Fruit fly (Drosophila melanogaster) whole organism, embryonic: ENCODE measurements around the gene CG5902.

ENCODE experiments used
- BEAF-32 ChIP-seq: fragments of 200-800 bp; sonication (Bioruptor generic); optimal IDR thresholded peaks from 3 replicates; lab custom pipeline; 2017; ENCODE audit warnings: missing biosample characterization, missing genetic modification characterization, mild to moderate bottlenecking, moderate library complexity, missing genetic modification reagents
- Blimp-1 ChIP-seq: fragments of 200-800 bp; sonication (Bioruptor generic); optimal IDR thresholded peaks from 3 replicates; lab custom pipeline; 2018; ENCODE audit warnings: missing biosample characterization, missing genetic modification characterization, mild to moderate bottlenecking, moderate library complexity, missing genetic modification reagents
- CG1233 ChIP-seq: fragments of 200-800 bp; sonication (Bioruptor generic); optimal IDR thresholded peaks from 4 replicates; lab custom pipeline; 2018; ENCODE audit warnings: missing biosample characterization, mild to moderate bottlenecking, missing genetic modification characterization
- CG12659 ChIP-seq: fragments of 200-800 bp; sonication (Bioruptor generic); optimal IDR thresholded peaks from 3 replicates; lab custom pipeline; 2017; ENCODE audit warnings: mild to moderate bottlenecking, missing biosample characterization, missing genetic modification reagents, missing genetic modification characterization
- CG13123 ChIP-seq: fragments of 200-800 bp; sonication (Bioruptor generic); optimal IDR thresholded peaks from 2 replicates; lab custom pipeline; 2016; ENCODE audit warnings: missing biosample characterization, missing genetic modification characterization
- CG13624 ChIP-seq: fragments of 200-800 bp; sonication (Bioruptor generic); optimal IDR thresholded peaks from 2 replicates; lab custom pipeline; 2016; ENCODE audit warnings: missing biosample characterization, missing genetic modification characterization
- CG15479 ChIP-seq: fragments of 200-800 bp; sonication (Bioruptor generic); optimal IDR thresholded peaks from 3 replicates; lab custom pipeline; 2019; ENCODE audit warnings: missing biosample characterization, mild to moderate bottlenecking, missing genetic modification characterization, moderate library complexity
- CG17359 ChIP-seq: fragments of 200-800 bp; sonication (Bioruptor generic); optimal IDR thresholded peaks from 3 replicates; lab custom pipeline; 2018; ENCODE audit warnings: missing biosample characterization, mild to moderate bottlenecking, missing genetic modification characterization, moderate library complexity
- CG18476 ChIP-seq: fragments of 200-800 bp; sonication (Bioruptor generic); optimal IDR thresholded peaks from 2 replicates; lab custom pipeline; 2016; ENCODE audit warnings: missing biosample characterization, mild to moderate bottlenecking, missing genetic modification characterization
- CG2116 ChIP-seq: fragments of 200-800 bp; sonication (Bioruptor generic); optimal IDR thresholded peaks from 3 replicates; lab custom pipeline; 2018; ENCODE audit warnings: missing biosample characterization, mild to moderate bottlenecking, missing genetic modification characterization
- CG30020 ChIP-seq: fragments of 200-800 bp; optimal IDR thresholded peaks from 2 replicates; lab custom pipeline; 2019; ENCODE audit warnings: missing biosample characterization, mild to moderate bottlenecking, missing genetic modification characterization, moderate library complexity
- CG34224 ChIP-seq: fragments of 200-800 bp; sonication (Bioruptor generic); IDR thresholded peaks from 3 replicates; pipeline ENCODE4 v1.3.6; 2022; ENCODE audit warnings: missing biosample characterization, missing genetic modification characterization; ENCODE audit not compliant: partially characterized antibody
- CG7745 ChIP-seq: fragments of 200-800 bp; sonication (Bioruptor generic); optimal IDR thresholded peaks from 2 replicates; lab custom pipeline; 2018; ENCODE audit warnings: missing biosample characterization, mild to moderate bottlenecking, missing genetic modification characterization, moderate library complexity
- CG8359 ChIP-seq: fragments of 200-800 bp; sonication (Bioruptor generic); optimal IDR thresholded peaks from 2 replicates; lab custom pipeline; 2017; ENCODE audit warnings: missing biosample characterization, mild to moderate bottlenecking, missing genetic modification characterization, borderline replicate concordance
- CG9797 ChIP-seq: fragments of 200-800 bp; sonication (Bioruptor generic); optimal IDR thresholded peaks from 3 replicates; lab custom pipeline; 2018; ENCODE audit warnings: missing biosample characterization, mild to moderate bottlenecking, missing genetic modification characterization
- Chrac-16 ChIP-seq: fragments of 200-800 bp; sonication (Bioruptor generic); optimal IDR thresholded peaks from 3 replicates; lab custom pipeline; 2016; ENCODE audit warnings: missing biosample characterization, missing genetic modification characterization
- CrebB ChIP-seq: fragments of 200-800 bp; sonication (Bioruptor generic); optimal IDR thresholded peaks from 3 replicates; lab custom pipeline; 2018; ENCODE audit warnings: missing biosample characterization, mild to moderate bottlenecking, missing genetic modification characterization
- Dref ChIP-seq: fragments of 200-800 bp; sonication (Bioruptor generic); IDR thresholded peaks from 2 replicates; pipeline ENCODE4 v1.3.6; 2022; ENCODE audit warnings: missing biosample characterization, missing genetic modification characterization
- E2f2 ChIP-seq: fragments of 200-800 bp; sonication (Bioruptor generic); IDR thresholded peaks from 2 replicates; pipeline ENCODE4 v1.3.6; 2022; ENCODE audit warnings: missing biosample characterization, missing genetic modification characterization
- ERR ChIP-seq: fragments of 200-800 bp; sonication (Bioruptor generic); optimal IDR thresholded peaks from 2 replicates; lab custom pipeline; 2016; ENCODE audit warnings: missing biosample characterization, missing genetic modification characterization
- Hr78 ChIP-seq, 2 experiments: fragments of 200-800 bp in 1 of 2; fragments of >200 bp in 1 of 2; sonication (Bioruptor generic) in 1 of 2; optimal IDR thresholded peaks; 2 replicates each; lab custom pipeline; 2017 to 2019; ENCODE audit warnings: missing biosample characterization in 2 of 2, missing genetic modification characterization in 2 of 2, mild to moderate bottlenecking in 1 of 2, moderate library complexity in 1 of 2
- Mad ChIP-seq: fragments of 200-800 bp; sonication (Bioruptor generic); optimal IDR thresholded peaks from 2 replicates; lab custom pipeline; 2016; ENCODE audit warnings: missing biosample characterization, missing genetic modification characterization
- Max ChIP-seq: fragments of 200-800 bp; sonication (Bioruptor generic); optimal IDR thresholded peaks from 2 replicates; lab custom pipeline; 2016; ENCODE audit warnings: missing biosample characterization, mild to moderate bottlenecking, missing genetic modification characterization
- Med ChIP-seq: fragments of 200-800 bp; sonication (Bioruptor generic); peaks from one replicate; lab custom pipeline; 2016; ENCODE audit warnings: missing biosample characterization, missing genetic modification characterization, mild to moderate bottlenecking, inconsistent platforms, moderate library complexity
- Mrtf ChIP-seq: fragments of 200-800 bp; sonication (Bioruptor generic); IDR thresholded peaks from 3 replicates; pipeline ENCODE4 v1.3.6; 2022; ENCODE audit warnings: missing biosample characterization, missing genetic modification characterization
- NK7.1 ChIP-seq: fragments of 200-800 bp; sonication (Bioruptor generic); optimal IDR thresholded peaks from 3 replicates; lab custom pipeline; 2016; ENCODE audit warnings: missing biosample characterization, missing genetic modification characterization
- Nf-YA ChIP-seq: fragments of 200-800 bp; sonication (Bioruptor generic); IDR thresholded peaks from 2 replicates; pipeline ENCODE4 v1.3.6; 2022; ENCODE audit warnings: missing biosample characterization, missing genetic modification characterization
- Pdp1 ChIP-seq, 2 experiments: fragments of 200-800 bp; sonication (Bioruptor generic); optimal IDR thresholded peaks; 3 replicates each; lab custom pipeline; 2016; ENCODE audit warnings: missing biosample characterization in 2 of 2, missing genetic modification characterization in 2 of 2, mild to moderate bottlenecking in 1 of 2, moderate library complexity in 1 of 2
- Six4 ChIP-seq: fragments of 200-800 bp; sonication (Bioruptor generic); optimal IDR thresholded peaks from 2 replicates; lab custom pipeline; 2016; ENCODE audit warnings: missing biosample characterization, missing genetic modification characterization
- Sry-δ ChIP-seq: fragments of 200-800 bp; sonication (Bioruptor generic); optimal IDR thresholded peaks from 2 replicates; lab custom pipeline; 2016; ENCODE audit warnings: missing biosample characterization, missing genetic modification characterization
- Vsx1 ChIP-seq: fragments of 200-800 bp; sonication (Bioruptor generic); optimal IDR thresholded peaks from 2 replicates; lab custom pipeline; 2017; ENCODE audit warnings: missing biosample characterization, mild to moderate bottlenecking, missing genetic modification characterization, missing genetic modification reagents
- ara ChIP-seq: fragments of 200-800 bp; sonication (Bioruptor generic); IDR thresholded peaks from 2 replicates; pipeline ENCODE4 v1.3.6; 2022; ENCODE audit warnings: missing biosample characterization, missing genetic modification characterization
- ato ChIP-seq: fragments of 200-800 bp; sonication (Bioruptor generic); IDR thresholded peaks from 2 replicates; pipeline ENCODE4 v1.3.6; 2022; ENCODE audit warnings: missing biosample characterization, missing genetic modification characterization; ENCODE audit not compliant: partially characterized antibody
- cg ChIP-seq: fragments of 200-800 bp; sonication (Bioruptor generic); optimal IDR thresholded peaks from 3 replicates; lab custom pipeline; 2019; ENCODE audit warnings: missing biosample characterization, mild to moderate bottlenecking, missing genetic modification characterization, moderate library complexity
- ci ChIP-seq: fragments of 200-800 bp; sonication (Bioruptor generic); IDR thresholded peaks from 3 replicates; pipeline ENCODE4 v1.3.6; 2022; ENCODE audit warnings: missing biosample characterization, missing genetic modification characterization
- crol ChIP-seq: fragments of 200-800 bp; sonication (Bioruptor generic); IDR thresholded peaks from 2 replicates; pipeline ENCODE4 v1.3.6; 2022; ENCODE audit warnings: missing biosample characterization, missing genetic modification characterization
- da ChIP-seq: fragments of 200-800 bp; sonication (Bioruptor generic); optimal IDR thresholded peaks from 2 replicates; lab custom pipeline; 2016; ENCODE audit warnings: missing biosample characterization, missing genetic modification characterization
- eve ChIP-seq, 2 experiments: fragments of >200 bp; optimal IDR thresholded peaks; 2 replicates each; lab custom pipeline; 2017; ENCODE audit warnings: missing biosample characterization in 2 of 2, missing genetic modification characterization in 2 of 2
- gfzf ChIP-seq: fragments of 200-800 bp; sonication (Bioruptor generic); optimal IDR thresholded peaks from 2 replicates; lab custom pipeline; 2016; ENCODE audit warnings: missing biosample characterization, mild to moderate bottlenecking, missing genetic modification characterization, moderate library complexity
- hkb ChIP-seq, 2 experiments: fragments of 200-800 bp in 1 of 2; fragments of >200 bp in 1 of 2; sonication (Bioruptor generic) in 1 of 2; IDR thresholded peaks in 1 of 2; optimal IDR thresholded peaks in 1 of 2; 2 replicates each; pipeline versions ENCODE4 v1.3.6 to Lab custom; 2017 to 2022; ENCODE audit warnings: missing biosample characterization in 1 of 2, missing genetic modification characterization in 1 of 2
- insv ChIP-seq, 2 experiments: fragments of 200-800 bp; sonication (Bioruptor generic); optimal IDR thresholded peaks; 3 replicates each; lab custom pipeline; 2016 to 2018; ENCODE audit warnings: missing biosample characterization in 2 of 2, missing genetic modification characterization in 2 of 2
- jumu ChIP-seq: fragments of 200-800 bp; sonication (Bioruptor generic); optimal IDR thresholded peaks from 3 replicates; lab custom pipeline; 2016; ENCODE audit warnings: missing biosample characterization, missing genetic modification characterization
- nmo ChIP-seq: fragments of 200-800 bp; sonication (Bioruptor generic); optimal IDR thresholded peaks from 2 replicates; lab custom pipeline; 2018; ENCODE audit warnings: missing biosample characterization, mild to moderate bottlenecking, missing genetic modification characterization, moderate library complexity
- sc ChIP-seq, 3 experiments: fragments of >200 bp in 2 of 3; fragments of 200-800 bp in 1 of 3; sonication (Bioruptor generic) in 1 of 3; optimal IDR thresholded peaks; 2 replicates in 2 of 3; 3 replicates in 1 of 3; lab custom pipeline; 2017; ENCODE audit warnings: mild to moderate bottlenecking in 1 of 3, missing biosample characterization in 1 of 3, missing genetic modification characterization in 1 of 3, missing genetic modification reagents in 1 of 3
- sob ChIP-seq: fragments of 200-800 bp; sonication (Bioruptor generic); IDR thresholded peaks from 2 replicates; pipeline ENCODE4 v1.3.6; 2022; ENCODE audit warnings: missing biosample characterization, missing genetic modification characterization
- stwl ChIP-seq: fragments of 200-800 bp; sonication (Bioruptor generic); optimal IDR thresholded peaks from 3 replicates; lab custom pipeline; 2018; ENCODE audit warnings: missing biosample characterization, mild to moderate bottlenecking, missing genetic modification characterization, moderate library complexity
- tna ChIP-seq: fragments of 200-800 bp; sonication (Bioruptor generic); IDR thresholded peaks from 2 replicates; pipeline ENCODE4 v1.3.6; 2022; ENCODE audit warnings: missing biosample characterization, missing genetic modification characterization; ENCODE audit not compliant: partially characterized antibody
- twi ChIP-seq: fragments of 200-800 bp; optimal IDR thresholded peaks from 2 replicates; lab custom pipeline; 2019; ENCODE audit warnings: missing biosample characterization, mild to moderate bottlenecking, missing genetic modification characterization, moderate library complexity
- vfl ChIP-seq: fragments of 200-800 bp; sonication (Bioruptor generic); optimal IDR thresholded peaks from 2 replicates; lab custom pipeline; 2016; ENCODE audit warnings: missing biosample characterization, missing genetic modification characterization

CG5902 gene

dm6 chr3R:23996224-23996623 is 9.8 kb downstream of the CG5902 start, which contains the start of gene LSm3 (continued):
- TF ChIP-seq Dref (GFP tag; lab: Robert Waterston, UW), result peak; percentile 34; the same call in 1 of the 2 replicates
- peak; percentile 19 for TF ChIP-seq CG9797
- TF ChIP-seq E2f2 (GFP tag; lab: Robert Waterston, UW), result peak; percentile 48
- peak; percentile 48 for TF ChIP-seq CG2116
- 0 out of 3 replicates have a peak, but pooled peaks have one; percentile 51 for TF ChIP-seq ci (GFP tag; lab: Robert Waterston, UW)
- no peak for TF ChIP-seq sc (optimal IDR thresholded peaks at IDR 0.05; lab: Kevin White, UChicago)
- no peak for TF ChIP-seq sc (GFP tag; optimal IDR thresholded peaks at IDR 0.05; lab: Kevin White, UChicago)
- peak; percentile 73 for TF ChIP-seq Med
- TF ChIP-seq gfzf, result peak; percentile 9
- TF ChIP-seq BEAF-32 (GFP tag; lab: Kevin White, UChicago), result peak; percentile 23
- 0 out of 3 replicates have a peak, but pooled peaks have one; percentile 24 for TF ChIP-seq CG34224
- TF ChIP-seq stwl, result peak; percentile 47
- peak; percentile 17 for TF ChIP-seq Sry-δ (GFP tag; lab: Kevin White, UChicago)
- TF ChIP-seq Pdp1 (GFP tag; optimal IDR thresholded peaks at IDR 0.05; lab: Kevin White, UChicago), result peak in 1 of 2 experiments; percentile 1
- no peak for TF ChIP-seq Nf-YA (GFP tag; lab: Robert Waterston, UW)
- TF ChIP-seq CG1233, result no peak
- peak; percentile 23 for TF ChIP-seq CG12659 (GFP tag; lab: Kevin White, UChicago)
- TF ChIP-seq CG15479 (GFP tag; lab: Kevin White, UChicago), result peak; percentile 63

DNA sequence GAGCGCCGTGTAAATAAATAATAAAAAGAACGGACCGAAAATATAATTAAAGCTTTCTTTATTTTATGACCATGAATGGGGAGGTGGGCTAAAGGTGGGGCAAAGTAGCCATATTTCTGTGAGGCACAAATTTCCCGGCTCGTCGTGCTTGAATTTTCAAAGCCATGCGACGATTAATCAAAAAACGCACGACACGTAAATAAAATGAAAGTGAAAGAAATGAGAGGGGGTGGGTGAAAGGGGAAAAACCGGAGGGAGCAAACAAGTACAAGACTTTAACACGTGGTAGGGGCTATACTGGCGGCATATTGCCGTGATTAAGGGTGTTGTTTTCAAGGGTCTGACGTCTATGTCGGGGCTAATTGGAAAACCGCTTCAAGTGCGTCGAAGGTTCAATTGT is 14.7 kb downstream of the CG5902 start:
- TF ChIP-seq Blimp-1 (peak; percentile 85), insv (GFP tag; optimal IDR thresholded peaks at IDR 0.05; lab: Kevin White, UChicago) (peak in 1 of 2 experiments; percentile 46), Max (no peak), CG30020 (tag; lab: Kevin White, UChicago) (no peak), Mad (GFP tag; lab: Kevin White, UChicago) (no peak), Six4 (no peak), Hr78 (GFP tag; optimal IDR thresholded peaks at IDR 0.05; lab: Kevin White, UChicago) (peak in 1 of 2 experiments; percentile 10), Vsx1 (peak; percentile 29), CrebB (tag; lab: Kevin White, UChicago) (no peak), jumu (GFP tag; lab: Kevin White, UChicago) (no peak), Mrtf (GFP tag; lab: Robert Waterston, UW) (no peak), cg (GFP tag; lab: Kevin White, UChicago) (no peak), CG13624 (GFP tag; lab: Kevin White, UChicago) (no peak), tna (GFP tag; lab: Robert Waterston, UW) (no peak), CG7745 (tag; lab: Kevin White, UChicago) (no peak), da (GFP tag; lab: Kevin White, UChicago) (no peak), eve (GFP tag; optimal IDR thresholded peaks at IDR 0.05; lab: Kevin White, UChicago) (no peak), CG13123 (GFP tag; lab: Kevin White, UChicago) (no peak), ara (no peak), CG17359 (no peak), CG8359 (no peak), hkb (optimal IDR thresholded peaks at IDR 0.05; lab: Kevin White, UChicago) (no peak), hkb (GFP tag; IDR thresholded peaks at IDR 0.05; lab: Robert Waterston, UW) (no peak), sob (GFP tag; lab: Robert Waterston, UW) (no peak), ato (no peak), NK7.1 (GFP tag; lab: Kevin White, UChicago) (no peak), ERR (GFP tag; lab: Kevin White, UChicago) (no peak), Med (peak; percentile 5), Chrac-16 (GFP tag; lab: Kevin White, UChicago) (no peak), nmo (GFP tag; lab: Kevin White, UChicago) (no peak), crol (peak; percentile 71), twi (tag; lab: Kevin White, UChicago) (peak; percentile 72), CG18476 (GFP tag; lab: Kevin White, UChicago) (no peak), vfl (no peak)
